Fruit fly (Drosophila melanogaster) whole organism, adult: ENCODE data around the gene Swt1.
A peak's percentile ranks its signal among the peaks of the same experiment; 100 is the strongest.

Experiments used
- CG33017 ChIP-seq: fragments of 200-800 bp; sonication (Bioruptor generic); optimal IDR thresholded peaks from 2 replicates; lab custom pipeline; 2018; ENCODE audit warnings: missing biosample characterization, mild to moderate bottlenecking, missing genetic modification characterization, moderate library complexity
- CG7045 ChIP-seq: fragments of 200-800 bp; sonication (Bioruptor generic); optimal IDR thresholded peaks from 2 replicates; lab custom pipeline; 2017; ENCODE audit warnings: missing biosample characterization, mild to moderate bottlenecking, missing genetic modification characterization
- CG7101 ChIP-seq: fragments of 200-800 bp; sonication (Bioruptor generic); optimal IDR thresholded peaks from 2 replicates; lab custom pipeline; 2018; ENCODE audit warnings: missing biosample characterization, mild to moderate bottlenecking, missing genetic modification characterization, moderate library complexity
- Clk ChIP-seq: fragments of 200-800 bp; sonication (Bioruptor generic); optimal IDR thresholded peaks from 2 replicates; lab custom pipeline; 2017; ENCODE audit warnings: missing biosample characterization, missing genetic modification characterization
- Crg-1 ChIP-seq: fragments of 200-800 bp; sonication (Bioruptor generic); optimal IDR thresholded peaks from 2 replicates; lab custom pipeline; 2016; ENCODE audit warnings: missing biosample characterization, missing genetic modification characterization
- Mnt ChIP-seq: fragments of 200-800 bp; sonication (Bioruptor generic); optimal IDR thresholded peaks from 2 replicates; lab custom pipeline; 2016; ENCODE audit warnings: missing biosample characterization, mild to moderate bottlenecking, missing genetic modification characterization
- bab1 ChIP-seq: fragments of 200-800 bp; sonication (Bioruptor generic); optimal IDR thresholded peaks from 3 replicates; lab custom pipeline; 2019; ENCODE audit warnings: missing biosample characterization, mild to moderate bottlenecking, missing genetic modification characterization, moderate library complexity
- cic ChIP-seq: fragments of 200-800 bp; sonication (Bioruptor generic); optimal IDR thresholded peaks from 2 replicates; lab custom pipeline; 2017; ENCODE audit warnings: missing biosample characterization, mild to moderate bottlenecking, missing genetic modification characterization, moderate library complexity
- cnc ChIP-seq, 2 experiments: fragments of >200 bp; optimal IDR thresholded peaks; 2 replicates each; lab custom pipeline; 2017
- ovo ChIP-seq: fragments of 200-800 bp; sonication (Bioruptor generic); optimal IDR thresholded peaks from 2 replicates; lab custom pipeline; 2016; ENCODE audit warnings: missing biosample characterization, missing genetic modification characterization
- toe ChIP-seq: fragments of 200-800 bp; sonication (Bioruptor generic); optimal IDR thresholded peaks from 2 replicates; lab custom pipeline; 2016; ENCODE audit warnings: missing biosample characterization, missing genetic modification characterization

dm6 chrX:18092810-18093222, 2.5 kb upstream of the Swt1 start, which contains the start of gene RhoGAP16F:
- TF ChIP-seq ovo (peak; percentile 78), Clk (GFP tag; lab: Kevin White, UChicago) (no peak), CG33017 (tag; lab: Kevin White, UChicago) (peak; percentile 73), Crg-1 (GFP tag; lab: Kevin White, UChicago) (peak; percentile 83), cic (GFP tag; lab: Kevin White, UChicago) (peak; percentile 51), cnc (optimal IDR thresholded peaks at IDR 0.05; lab: Kevin White, UChicago) (no peak), CG7101 (tag; lab: Kevin White, UChicago) (peak; percentile 90), Mnt (GFP tag; lab: Kevin White, UChicago) (peak; percentile 86), toe (GFP tag; lab: Kevin White, UChicago) (peak; percentile 64), CG7045 (GFP tag; lab: Kevin White, UChicago) (peak; percentile 60), bab1 (GFP tag; lab: Kevin White, UChicago) (peak; percentile 93)
